Worm (Caenorhabditis elegans) whole organism, late embryonic: Measurements from ENCODE around the gene F58F9.6.

Source experiments
- ahr-1 ChIP-seq: sonication (generic microtip); optimal IDR thresholded peaks from 2 replicates; lab custom pipeline; 2016; ENCODE audit warnings: missing genetic modification characterization, missing compliant biosample characterization
- elt-2 ChIP-seq: sonication (generic microtip); optimal IDR thresholded peaks from 2 replicates; lab custom pipeline; 2016; ENCODE audit warnings: missing genetic modification reagents, missing genetic modification characterization, missing compliant biosample characterization

ce11 chrIV:6259732-6260131, 22.3 kb upstream of the F58F9.6 start, which contains the start of gene nlp-16:
- no peak for TF ChIP-seq ahr-1
- TF ChIP-seq elt-2 (tag; lab: Kevin White, UChicago) = no peak
